Fruit fly (Drosophila melanogaster) whole organism, embryonic: ENCODE results near the gene PIP82.

ENCODE experiments used
- B-H2 ChIP-seq: fragments of 200-800 bp; sonication (Bioruptor generic); optimal IDR thresholded peaks from 2 replicates; lab custom pipeline; 2018; ENCODE audit warnings: missing biosample characterization, mild to moderate bottlenecking, missing genetic modification characterization
- CG11723 ChIP-seq: fragments of 200-800 bp; sonication (Bioruptor generic); optimal IDR thresholded peaks from 2 replicates; lab custom pipeline; 2017; ENCODE audit warnings: missing biosample characterization, mild to moderate bottlenecking, missing genetic modification characterization
- CG1602 ChIP-seq: fragments of 200-800 bp; sonication (Bioruptor generic); optimal IDR thresholded peaks from 3 replicates; lab custom pipeline; 2016; ENCODE audit warnings: missing biosample characterization, missing genetic modification characterization
- CG17359 ChIP-seq: fragments of 200-800 bp; sonication (Bioruptor generic); optimal IDR thresholded peaks from 3 replicates; lab custom pipeline; 2018; ENCODE audit warnings: missing biosample characterization, mild to moderate bottlenecking, missing genetic modification characterization, moderate library complexity
- CG17361 ChIP-seq: fragments of 200-800 bp; sonication (Bioruptor generic); IDR thresholded peaks from 3 replicates; pipeline ENCODE4 v1.3.6; 2022; ENCODE audit warnings: missing biosample characterization, missing genetic modification characterization
- CG2116 ChIP-seq: fragments of 200-800 bp; sonication (Bioruptor generic); optimal IDR thresholded peaks from 3 replicates; lab custom pipeline; 2018; ENCODE audit warnings: missing biosample characterization, mild to moderate bottlenecking, missing genetic modification characterization
- CG2712 ChIP-seq: fragments of 200-800 bp; optimal IDR thresholded peaks from 3 replicates; lab custom pipeline; 2019; ENCODE audit warnings: missing biosample characterization, mild to moderate bottlenecking, missing genetic modification characterization, moderate library complexity
- CG31365 ChIP-seq: fragments of 200-800 bp; sonication (Bioruptor generic); optimal IDR thresholded peaks from 2 replicates; lab custom pipeline; 2018; ENCODE audit warnings: missing biosample characterization, mild to moderate bottlenecking, missing genetic modification characterization
- CG4360 ChIP-seq: fragments of 200-800 bp; sonication (Bioruptor generic); IDR thresholded peaks from 2 replicates; pipeline ENCODE4 v1.3.6; 2022; ENCODE audit warnings: missing biosample characterization, missing genetic modification characterization
- CG4404 ChIP-seq: fragments of 200-800 bp; sonication (Bioruptor generic); IDR thresholded peaks from 2 replicates; pipeline ENCODE4 v1.3.6; 2022; ENCODE audit warnings: missing biosample characterization, missing genetic modification characterization
- CG4854 ChIP-seq: fragments of 200-800 bp; sonication (Bioruptor generic); optimal IDR thresholded peaks from 2 replicates; lab custom pipeline; 2016; ENCODE audit warnings: missing biosample characterization, missing genetic modification characterization, inconsistent platforms
- CG7839 ChIP-seq: fragments of 200-800 bp; sonication (Bioruptor generic); optimal IDR thresholded peaks from 3 replicates; lab custom pipeline; 2018; ENCODE audit warnings: missing biosample characterization, mild to moderate bottlenecking, missing genetic modification characterization, moderate library complexity
- CG9817 ChIP-seq: fragments of 200-800 bp; sonication (Bioruptor generic); optimal IDR thresholded peaks from 2 replicates; lab custom pipeline; 2018; ENCODE audit warnings: missing biosample characterization, mild to moderate bottlenecking, missing genetic modification characterization, moderate library complexity
- Fer3 ChIP-seq: fragments of 200-800 bp; sonication (Bioruptor generic); optimal IDR thresholded peaks from 2 replicates; lab custom pipeline; 2018; ENCODE audit warnings: missing biosample characterization, mild to moderate bottlenecking, missing genetic modification characterization, moderate library complexity
- Gsc ChIP-seq: fragments of 200-800 bp; sonication (Bioruptor generic); IDR thresholded peaks from 2 replicates; pipeline ENCODE4 v1.3.6; 2022; ENCODE audit warnings: missing biosample characterization, missing genetic modification characterization
- H2.0 ChIP-seq: fragments of 200-800 bp; sonication (Bioruptor generic); IDR thresholded peaks from 2 replicates; pipeline ENCODE4 v1.3.6; 2022; ENCODE audit warnings: missing biosample characterization, missing genetic modification characterization
- Jarid2 ChIP-seq: fragments of 200-800 bp; sonication (Bioruptor generic); optimal IDR thresholded peaks from 3 replicates; lab custom pipeline; 2017; ENCODE audit warnings: mild to moderate bottlenecking, missing biosample characterization, missing genetic modification reagents, missing genetic modification characterization
- Med ChIP-seq: fragments of 200-800 bp; sonication (Bioruptor generic); peaks from one replicate; lab custom pipeline; 2016; ENCODE audit warnings: missing biosample characterization, missing genetic modification characterization, mild to moderate bottlenecking, inconsistent platforms, moderate library complexity
- PHDP ChIP-seq: fragments of 200-800 bp; sonication (Bioruptor generic); optimal IDR thresholded peaks from 3 replicates; lab custom pipeline; 2018; ENCODE audit warnings: missing biosample characterization, mild to moderate bottlenecking, missing genetic modification characterization, moderate library complexity
- Stat92E ChIP-seq, 3 experiments: fragments of >200 bp in 2 of 3; fragments of 200-800 bp in 1 of 3; sonication (Bioruptor generic) in 1 of 3; optimal IDR thresholded peaks; 2 replicates each; lab custom pipeline; 2017 to 2019; ENCODE audit warnings: missing biosample characterization in 3 of 3, missing genetic modification characterization in 3 of 3, mild to moderate bottlenecking in 1 of 3, moderate library complexity in 1 of 3
- Usf ChIP-seq: fragments of 200-800 bp; sonication (Bioruptor generic); optimal IDR thresholded peaks from 2 replicates; lab custom pipeline; 2017; ENCODE audit warnings: missing genotype, missing biosample characterization, missing genetic modification characterization
- amos ChIP-seq: fragments of 200-800 bp; sonication (Bioruptor generic); IDR thresholded peaks from 2 replicates; pipeline ENCODE4 v1.3.6; 2022; ENCODE audit warnings: missing biosample characterization, missing genetic modification characterization; ENCODE audit not compliant: partially characterized antibody
- ato ChIP-seq: fragments of 200-800 bp; sonication (Bioruptor generic); IDR thresholded peaks from 2 replicates; pipeline ENCODE4 v1.3.6; 2022; ENCODE audit warnings: missing biosample characterization, missing genetic modification characterization; ENCODE audit not compliant: partially characterized antibody
- bab2 ChIP-seq: fragments of 200-800 bp; sonication (Bioruptor generic); optimal IDR thresholded peaks from 2 replicates; lab custom pipeline; 2016; ENCODE audit warnings: missing biosample characterization, missing genetic modification characterization
- bowl ChIP-seq: fragments of 200-800 bp; sonication (Bioruptor generic); IDR thresholded peaks from 2 replicates; pipeline ENCODE4 v1.3.6; 2022; ENCODE audit warnings: missing biosample characterization, missing genetic modification characterization
- cg ChIP-seq: fragments of 200-800 bp; sonication (Bioruptor generic); optimal IDR thresholded peaks from 3 replicates; lab custom pipeline; 2019; ENCODE audit warnings: missing biosample characterization, mild to moderate bottlenecking, missing genetic modification characterization, moderate library complexity
- dan ChIP-seq: fragments of 200-800 bp; sonication (Bioruptor generic); IDR thresholded peaks from 2 replicates; pipeline ENCODE4 v1.3.6; 2022; ENCODE audit warnings: missing biosample characterization, missing genetic modification characterization
- danr ChIP-seq: fragments of 200-800 bp; sonication (Bioruptor generic); IDR thresholded peaks from 2 replicates; pipeline ENCODE4 v1.3.6; 2022; ENCODE audit warnings: missing biosample characterization, missing genetic modification characterization
- dmrt11E ChIP-seq: fragments of 200-800 bp; sonication (Bioruptor generic); optimal IDR thresholded peaks from 3 replicates; lab custom pipeline; 2018; ENCODE audit warnings: missing biosample characterization, mild to moderate bottlenecking, missing genetic modification characterization, moderate library complexity
- dmrt99B ChIP-seq: fragments of 200-800 bp; sonication (Bioruptor generic); optimal IDR thresholded peaks from 2 replicates; lab custom pipeline; 2018; ENCODE audit warnings: missing biosample characterization, mild to moderate bottlenecking, missing genetic modification characterization, moderate library complexity
- en ChIP-seq: fragments of 200-800 bp; sonication (Bioruptor generic); optimal IDR thresholded peaks from 2 replicates; lab custom pipeline; 2016; ENCODE audit warnings: missing biosample characterization, missing genetic modification characterization
- esg ChIP-seq: fragments of 200-800 bp; sonication (Bioruptor generic); conservative IDR thresholded peaks from 2 replicates; pipeline ENCODE4 v1.3.6; 2022; ENCODE audit warnings: missing biosample characterization, missing genetic modification characterization
- exex ChIP-seq: fragments of 200-800 bp; sonication (Bioruptor generic); optimal IDR thresholded peaks from 4 replicates; lab custom pipeline; 2018; ENCODE audit warnings: missing biosample characterization, mild to moderate bottlenecking, missing genetic modification characterization, moderate library complexity
- fd64A ChIP-seq: fragments of 200-800 bp; sonication (Bioruptor generic); optimal IDR thresholded peaks from 3 replicates; lab custom pipeline; 2018; ENCODE audit warnings: missing biosample characterization, mild to moderate bottlenecking, missing genetic modification characterization
- fd96Cb ChIP-seq: fragments of 200-800 bp; sonication (Bioruptor generic); optimal IDR thresholded peaks from 2 replicates; lab custom pipeline; 2018; ENCODE audit warnings: missing biosample characterization, mild to moderate bottlenecking, missing genetic modification characterization, moderate library complexity
- fu2 ChIP-seq: fragments of 200-800 bp; sonication (Bioruptor generic); optimal IDR thresholded peaks from 2 replicates; lab custom pipeline; 2016; ENCODE audit warnings: missing biosample characterization, missing genetic modification characterization
- gt ChIP-seq: fragments of 200-800 bp; sonication (Bioruptor generic); IDR thresholded peaks from 2 replicates; pipeline ENCODE4 v1.3.6; 2022; ENCODE audit warnings: missing biosample characterization, missing genetic modification characterization
- insv ChIP-seq, 2 experiments: fragments of 200-800 bp; sonication (Bioruptor generic); optimal IDR thresholded peaks; 3 replicates each; lab custom pipeline; 2016 to 2018; ENCODE audit warnings: missing biosample characterization in 2 of 2, missing genetic modification characterization in 2 of 2
- mld ChIP-seq: fragments of 200-800 bp; sonication (Bioruptor generic); IDR thresholded peaks from 3 replicates; pipeline ENCODE4 v1.3.6; 2022; ENCODE audit warnings: missing biosample characterization, missing genetic modification characterization; ENCODE audit not compliant: partially characterized antibody
- nom ChIP-seq: fragments of 200-800 bp; sonication (Bioruptor generic); optimal IDR thresholded peaks from 2 replicates; lab custom pipeline; 2017; ENCODE audit warnings: missing biosample characterization, missing genetic modification characterization, mild to moderate bottlenecking, moderate library complexity, missing genetic modification reagents
- onecut ChIP-seq: fragments of 200-800 bp; sonication (Bioruptor generic); IDR thresholded peaks from 2 replicates; pipeline ENCODE4 v1.3.6; 2022; ENCODE audit warnings: missing biosample characterization, missing genetic modification characterization
- pzg ChIP-seq: fragments of 200-800 bp; sonication (Bioruptor generic); optimal IDR thresholded peaks from 3 replicates; lab custom pipeline; 2018; ENCODE audit warnings: missing biosample characterization, mild to moderate bottlenecking, missing genetic modification characterization, moderate library complexity
- sim ChIP-seq: fragments of 200-800 bp; sonication (Bioruptor generic); IDR thresholded peaks from 2 replicates; pipeline ENCODE4 v1.3.6; 2022; ENCODE audit warnings: missing biosample characterization, missing genetic modification characterization
- sima ChIP-seq: fragments of 200-800 bp; sonication (Bioruptor generic); optimal IDR thresholded peaks from 2 replicates; lab custom pipeline; 2016; ENCODE audit warnings: missing biosample characterization, missing genetic modification characterization
- sug ChIP-seq: fragments of 200-800 bp; optimal IDR thresholded peaks from 2 replicates; lab custom pipeline; 2019; ENCODE audit warnings: missing biosample characterization, mild to moderate bottlenecking, missing genetic modification characterization, moderate library complexity
- tin ChIP-seq: fragments of 200-800 bp; sonication (Bioruptor generic); optimal IDR thresholded peaks from 3 replicates; lab custom pipeline; 2016; ENCODE audit warnings: missing biosample characterization, missing genetic modification characterization
- zen ChIP-seq: fragments of 200-800 bp; sonication (Bioruptor generic); optimal IDR thresholded peaks from 3 replicates; lab custom pipeline; 2018; ENCODE audit warnings: missing biosample characterization, mild to moderate bottlenecking, missing genetic modification characterization, moderate library complexity

Gene PIP82

dm6 chrX:8561404-8562397, 32.2 kb upstream of the PIP82 start (continued):
- TF ChIP-seq pzg: peak; percentile 48
- peak; percentile 59; the same call in 1 of the 3 replicates for TF ChIP-seq mld (GFP tag; lab: Robert Waterston, UW)
- TF ChIP-seq Fer3: peak; percentile 9
- peak; percentile 54; the same call in 1 of the 2 replicates for TF ChIP-seq amos (GFP tag; lab: Robert Waterston, UW)
- no peak for TF ChIP-seq bab2 (GFP tag; lab: Kevin White, UChicago)
- TF ChIP-seq tin (GFP tag; lab: Kevin White, UChicago): no peak
- peak; percentile 27 for TF ChIP-seq CG7839 (tag; lab: Kevin White, UChicago)
- no peak for TF ChIP-seq sim
- peak; percentile 80 for TF ChIP-seq zen (tag; lab: Kevin White, UChicago)
- TF ChIP-seq en: no peak
- TF ChIP-seq PHDP (tag; lab: Kevin White, UChicago): no peak
- peak in 1 of 2 experiments; percentile 26 for TF ChIP-seq insv (GFP tag; optimal IDR thresholded peaks at IDR 0.05; lab: Kevin White, UChicago)
- no peak for TF ChIP-seq CG31365
- no peak for TF ChIP-seq nom (GFP tag; lab: Kevin White, UChicago)
- TF ChIP-seq Gsc: no peak
- 0 out of 3 replicates have a peak, but pooled peaks have one; percentile 31 for TF ChIP-seq CG17361 (GFP tag; lab: Robert Waterston, UW)
- TF ChIP-seq danr (GFP tag; lab: Robert Waterston, UW): no peak
- 0 out of 2 replicates have a peak, but pooled peaks have one; percentile 22 for TF ChIP-seq CG4360 (GFP tag; lab: Robert Waterston, UW)
- peak; percentile 4 for TF ChIP-seq fu2 (GFP tag; lab: Kevin White, UChicago)
- TF ChIP-seq Jarid2 (GFP tag; lab: Kevin White, UChicago): no peak
- peak; percentile 51 for TF ChIP-seq exex (tag; lab: Kevin White, UChicago)
- no peak for TF ChIP-seq dan (GFP tag; lab: Robert Waterston, UW)
- TF ChIP-seq cg (GFP tag; lab: Kevin White, UChicago): peak; percentile 89
- no peak for TF ChIP-seq fd96Cb (tag; lab: Kevin White, UChicago)
- TF ChIP-seq CG1602 (GFP tag; lab: Kevin White, UChicago): no peak
- peak; percentile 14; the same call in 1 of the 2 replicates for TF ChIP-seq onecut (GFP tag; lab: Robert Waterston, UW)
- no peak for TF ChIP-seq ato (GFP tag; lab: Robert Waterston, UW)
- no peak for TF ChIP-seq dmrt99B (tag; lab: Kevin White, UChicago)
- no peak for TF ChIP-seq dmrt11E
- TF ChIP-seq sug: peak; percentile 33
- peak; percentile 56 for TF ChIP-seq CG2116 (GFP tag; lab: Kevin White, UChicago)
- TF ChIP-seq CG2712 (tag; lab: Kevin White, UChicago): peak; percentile 0
- no peak for TF ChIP-seq gt (GFP tag; lab: Robert Waterston, UW)
- TF ChIP-seq CG9817 (tag; lab: Kevin White, UChicago): no peak
- TF ChIP-seq CG4854 (GFP tag; lab: Kevin White, UChicago): no peak
- TF ChIP-seq fd64A: no peak
- no peak for TF ChIP-seq Stat92E (GFP tag; optimal IDR thresholded peaks at IDR 0.05; lab: Kevin White, UChicago)
- no peak for TF ChIP-seq bowl (GFP tag; lab: Robert Waterston, UW)
- no peak for TF ChIP-seq esg (GFP tag; lab: Robert Waterston, UW)
- TF ChIP-seq Usf: no peak
- TF ChIP-seq sima (GFP tag; lab: Kevin White, UChicago): no peak
- TF ChIP-seq CG4404: peak; percentile 11; the same call in 1 of the 2 replicates
- TF ChIP-seq Med (GFP tag; lab: Kevin White, UChicago): peak; percentile 92
- TF ChIP-seq B-H2 (GFP tag; lab: Kevin White, UChicago): peak; percentile 76
- TF ChIP-seq H2.0 (GFP tag; lab: Robert Waterston, UW): no peak
- TF ChIP-seq CG17359 (tag; lab: Kevin White, UChicago): no peak
- TF ChIP-seq CG11723 (GFP tag; lab: Kevin White, UChicago): no peak
